Fruit fly (Drosophila melanogaster) whole organism, prepupa: Measurements from ENCODE around the gene Ptp10D.

Source experiments
- Eip93F ChIP-seq: fragments of 200-800 bp; sonication (Bioruptor generic); optimal IDR thresholded peaks from 2 replicates; lab custom pipeline; 2016; ENCODE audit warnings: missing biosample characterization, mild to moderate bottlenecking, missing genetic modification characterization
- Lpt ChIP-seq: fragments of 200-800 bp; sonication (Bioruptor generic); optimal IDR thresholded peaks from 3 replicates; lab custom pipeline; 2016; ENCODE audit warnings: missing biosample characterization, missing genetic modification characterization
- Sox15 ChIP-seq: fragments of 200-800 bp; sonication (Bioruptor generic); optimal IDR thresholded peaks from 3 replicates; lab custom pipeline; 2016; ENCODE audit warnings: missing biosample characterization, missing genetic modification characterization

DNA sequence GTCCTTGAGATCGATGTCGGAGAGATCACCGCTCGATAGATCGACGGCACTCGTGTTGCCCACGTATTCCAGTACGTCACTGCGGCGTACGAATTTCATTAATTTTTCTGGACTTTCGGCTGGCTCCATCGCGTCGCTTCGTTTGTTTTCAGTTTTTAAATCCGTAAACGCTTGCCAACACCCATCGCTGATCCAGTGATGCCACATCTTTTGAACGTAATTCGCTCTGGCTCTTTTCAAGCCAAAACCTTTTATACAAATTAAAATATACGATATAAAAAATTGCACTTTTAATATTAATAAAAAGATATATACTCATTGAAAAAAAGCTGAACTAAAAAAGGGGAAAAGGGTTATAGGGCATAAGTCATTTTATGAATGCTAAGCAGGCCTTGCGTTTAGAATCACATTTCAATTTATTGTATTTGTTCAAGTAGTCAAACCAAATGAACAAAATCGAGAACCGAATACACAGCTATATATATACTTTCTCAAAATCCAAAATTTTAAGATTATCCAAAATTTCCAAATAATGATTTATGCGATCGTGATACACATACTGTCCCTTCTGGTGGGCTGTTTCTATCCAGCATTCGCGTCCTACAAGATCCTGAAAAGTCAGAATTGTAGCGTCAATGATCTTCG lies 49.4 kb upstream of the Ptp10D start, which contains the start of the genes Kmn1 and Reepl1:
- TF ChIP-seq Lpt (GFP tag; lab: Kevin White, UChicago) (no peak), Sox15 (GFP tag; lab: Kevin White, UChicago) (no peak), Eip93F (GFP tag; lab: Kevin White, UChicago) (no peak)
